Fruit fly (Drosophila melanogaster) whole organism, embryonic: ENCODE data around the gene ATPsynG.

Source experiments
- Atf6 ChIP-seq: fragments of 200-800 bp; sonication (Bioruptor generic); IDR thresholded peaks from 2 replicates; pipeline ENCODE4 v1.3.6; 2022; ENCODE audit warnings: missing biosample characterization, missing genetic modification characterization
- CG10565 ChIP-seq: fragments of 200-800 bp; sonication (Bioruptor generic); optimal IDR thresholded peaks from 3 replicates; lab custom pipeline; 2016; ENCODE audit warnings: missing biosample characterization, mild to moderate bottlenecking, missing genetic modification characterization
- CG12155 ChIP-seq: fragments of 200-800 bp; sonication (Bioruptor generic); optimal IDR thresholded peaks from 3 replicates; lab custom pipeline; 2016; ENCODE audit warnings: missing biosample characterization, missing genetic modification characterization
- CG12942 ChIP-seq: fragments of 200-800 bp; sonication (Bioruptor generic); optimal IDR thresholded peaks from 3 replicates; lab custom pipeline; 2016; ENCODE audit warnings: missing biosample characterization, missing genetic modification characterization
- CG14710 ChIP-seq: fragments of 200-800 bp; sonication (Bioruptor generic); optimal IDR thresholded peaks from 3 replicates; lab custom pipeline; 2019; ENCODE audit warnings: missing biosample characterization, mild to moderate bottlenecking, missing genetic modification characterization, moderate library complexity
- CG14860 ChIP-seq: fragments of 200-800 bp; sonication (Bioruptor generic); IDR thresholded peaks from 3 replicates; pipeline ENCODE4 v1.3.6; 2022; ENCODE audit warnings: missing biosample characterization, missing genetic modification characterization; ENCODE audit not compliant: partially characterized antibody
- CG16813 ChIP-seq: fragments of 200-800 bp; sonication (Bioruptor generic); IDR thresholded peaks from 3 replicates; pipeline ENCODE4 v1.3.6; 2022; ENCODE audit warnings: missing biosample characterization, missing genetic modification characterization; ENCODE audit not compliant: partially characterized antibody
- CG17568 ChIP-seq: fragments of 200-800 bp; sonication (Bioruptor generic); optimal IDR thresholded peaks from 2 replicates; lab custom pipeline; 2018; ENCODE audit warnings: missing biosample characterization, mild to moderate bottlenecking, missing genetic modification characterization, moderate library complexity
- CG18599 ChIP-seq: fragments of 200-800 bp; sonication (Bioruptor generic); optimal IDR thresholded peaks from 3 replicates; lab custom pipeline; 2017; ENCODE audit warnings: missing biosample characterization, missing genetic modification characterization, mild to moderate bottlenecking, moderate library complexity, missing genetic modification reagents
- CG2129 ChIP-seq: fragments of 200-800 bp; sonication (Bioruptor generic); IDR thresholded peaks from 2 replicates; pipeline ENCODE4 v1.3.6; 2022; ENCODE audit warnings: missing biosample characterization, missing genetic modification characterization; ENCODE audit not compliant: partially characterized antibody
- CG2678 ChIP-seq: fragments of 200-800 bp; sonication (Bioruptor generic); optimal IDR thresholded peaks from 3 replicates; lab custom pipeline; 2019; ENCODE audit warnings: missing biosample characterization, mild to moderate bottlenecking, missing genetic modification characterization, moderate library complexity
- CG31365 ChIP-seq: fragments of 200-800 bp; sonication (Bioruptor generic); optimal IDR thresholded peaks from 2 replicates; lab custom pipeline; 2018; ENCODE audit warnings: missing biosample characterization, mild to moderate bottlenecking, missing genetic modification characterization
- CG33557 ChIP-seq: fragments of 200-800 bp; sonication (Bioruptor generic); optimal IDR thresholded peaks from 2 replicates; lab custom pipeline; 2019; ENCODE audit warnings: missing biosample characterization, mild to moderate bottlenecking, missing genetic modification characterization, moderate library complexity
- CG3407 ChIP-seq: fragments of 200-800 bp; sonication (Bioruptor generic); optimal IDR thresholded peaks from 2 replicates; lab custom pipeline; 2018; ENCODE audit warnings: missing biosample characterization, mild to moderate bottlenecking, missing genetic modification characterization
- CG34376 ChIP-seq: fragments of 200-800 bp; sonication (Bioruptor generic); optimal IDR thresholded peaks from 2 replicates; lab custom pipeline; 2018; ENCODE audit warnings: missing biosample characterization, mild to moderate bottlenecking, missing genetic modification characterization
- CG3995 ChIP-seq: fragments of 200-800 bp; sonication (Bioruptor generic); optimal IDR thresholded peaks from 3 replicates; lab custom pipeline; 2016; ENCODE audit warnings: missing biosample characterization, missing genetic modification characterization
- CG43689 ChIP-seq: fragments of 200-800 bp; sonication (Bioruptor generic); IDR thresholded peaks from 2 replicates; pipeline ENCODE4 v1.3.6; 2022; ENCODE audit warnings: missing biosample characterization, missing genetic modification characterization
- CG4617 ChIP-seq: fragments of 200-800 bp; sonication (Bioruptor generic); optimal IDR thresholded peaks from 3 replicates; lab custom pipeline; 2016; ENCODE audit warnings: missing biosample characterization, missing genetic modification characterization, borderline replicate concordance
- CG5245 ChIP-seq: fragments of 200-800 bp; sonication (Bioruptor generic); optimal IDR thresholded peaks from 3 replicates; lab custom pipeline; 2016; ENCODE audit warnings: missing biosample characterization, missing genetic modification characterization
- CG6683 ChIP-seq: fragments of 200-800 bp; sonication (Bioruptor generic); optimal IDR thresholded peaks from 2 replicates; lab custom pipeline; 2017; ENCODE audit warnings: missing biosample characterization, mild to moderate bottlenecking, missing genetic modification characterization, missing genetic modification reagents
- CG6791 ChIP-seq: fragments of 200-800 bp; sonication (Bioruptor generic); IDR thresholded peaks from 3 replicates; pipeline ENCODE4 v1.3.6; 2022; ENCODE audit warnings: missing biosample characterization, missing genetic modification characterization; ENCODE audit not compliant: partially characterized antibody
- CG7928 ChIP-seq: fragments of 200-800 bp; sonication (Bioruptor generic); optimal IDR thresholded peaks from 2 replicates; lab custom pipeline; 2017; ENCODE audit warnings: missing biosample characterization, mild to moderate bottlenecking, missing genetic modification characterization
- CG7963 ChIP-seq: fragments of 200-800 bp; sonication (Bioruptor generic); IDR thresholded peaks from 3 replicates; pipeline ENCODE4 v1.3.6; 2022; ENCODE audit warnings: missing biosample characterization, missing genetic modification characterization; ENCODE audit not compliant: partially characterized antibody
- CG9727 ChIP-seq: fragments of 200-800 bp; sonication (Bioruptor generic); optimal IDR thresholded peaks from 3 replicates; lab custom pipeline; 2017; ENCODE audit warnings: missing biosample characterization, mild to moderate bottlenecking, missing genetic modification characterization
- CHES-1-like ChIP-seq: fragments of 200-800 bp; sonication (Bioruptor generic); optimal IDR thresholded peaks from 2 replicates; lab custom pipeline; 2016; ENCODE audit warnings: missing biosample characterization, missing genetic modification characterization
- Doc2 ChIP-seq: fragments of 200-800 bp; sonication (Bioruptor generic); IDR thresholded peaks from 2 replicates; pipeline ENCODE4 v1.3.6; 2022; ENCODE audit warnings: missing biosample characterization, missing genetic modification characterization
- HLH3B ChIP-seq: fragments of 200-800 bp; sonication (Bioruptor generic); IDR thresholded peaks from 2 replicates; pipeline ENCODE4 v1.3.6; 2022; ENCODE audit warnings: missing biosample characterization, missing genetic modification characterization
- HmgD ChIP-seq: fragments of 200-800 bp; sonication (Bioruptor generic); optimal IDR thresholded peaks from 3 replicates; lab custom pipeline; 2016; ENCODE audit warnings: missing biosample characterization, missing genetic modification characterization
- HmgZ ChIP-seq: fragments of 200-800 bp; sonication (Bioruptor generic); optimal IDR thresholded peaks from 2 replicates; lab custom pipeline; 2018; ENCODE audit warnings: missing biosample characterization, mild to moderate bottlenecking, missing genetic modification characterization
- Hr3 ChIP-seq: fragments of 200-800 bp; sonication (Bioruptor generic); optimal IDR thresholded peaks from 3 replicates; lab custom pipeline; 2016; ENCODE audit warnings: missing biosample characterization, missing genetic modification characterization
- Lhr ChIP-seq: fragments of 200-800 bp; sonication (Bioruptor generic); optimal IDR thresholded peaks from 3 replicates; lab custom pipeline; 2017; ENCODE audit warnings: mild to moderate bottlenecking, missing biosample characterization, missing genetic modification reagents, missing genetic modification characterization
- MBD-R2 ChIP-seq: fragments of 200-800 bp; sonication (Bioruptor generic); IDR thresholded peaks from 2 replicates; pipeline ENCODE4 v1.3.6; 2022; ENCODE audit warnings: missing biosample characterization, missing genetic modification characterization
- NfI ChIP-seq: fragments of 200-800 bp; sonication (Bioruptor generic); optimal IDR thresholded peaks from 3 replicates; lab custom pipeline; 2018; ENCODE audit warnings: missing biosample characterization, mild to moderate bottlenecking, missing genetic modification characterization, moderate library complexity
- PHDP ChIP-seq: fragments of 200-800 bp; sonication (Bioruptor generic); optimal IDR thresholded peaks from 3 replicates; lab custom pipeline; 2018; ENCODE audit warnings: missing biosample characterization, mild to moderate bottlenecking, missing genetic modification characterization, moderate library complexity
- Rx ChIP-seq: fragments of 200-800 bp; sonication (Bioruptor generic); IDR thresholded peaks from 2 replicates; pipeline ENCODE4 v1.3.6; 2022; ENCODE audit warnings: missing biosample characterization, missing genetic modification characterization
- al ChIP-seq: fragments of 200-800 bp; sonication (Bioruptor generic); IDR thresholded peaks from 2 replicates; pipeline ENCODE4 v1.3.6; 2022; ENCODE audit warnings: missing biosample characterization, missing genetic modification characterization
- bigmax ChIP-seq: fragments of 200-800 bp; sonication (Bioruptor generic); optimal IDR thresholded peaks from 2 replicates; lab custom pipeline; 2018; ENCODE audit warnings: missing biosample characterization, mild to moderate bottlenecking, missing genetic modification characterization
- cas ChIP-seq: fragments of 200-800 bp; sonication (Bioruptor generic); IDR thresholded peaks from 2 replicates; pipeline ENCODE4 v1.3.6; 2022; ENCODE audit warnings: missing biosample characterization, missing genetic modification characterization
- dm ChIP-seq: fragments of 200-800 bp; sonication (Bioruptor generic); optimal IDR thresholded peaks from 3 replicates; lab custom pipeline; 2016; ENCODE audit warnings: missing biosample characterization, missing genetic modification characterization
- hkb ChIP-seq, 2 experiments: fragments of 200-800 bp in 1 of 2; fragments of >200 bp in 1 of 2; sonication (Bioruptor generic) in 1 of 2; IDR thresholded peaks in 1 of 2; optimal IDR thresholded peaks in 1 of 2; 2 replicates each; pipeline versions ENCODE4 v1.3.6 to Lab custom; 2017 to 2022; ENCODE audit warnings: missing biosample characterization in 1 of 2, missing genetic modification characterization in 1 of 2
- phol ChIP-seq: fragments of 200-800 bp; sonication (Bioruptor generic); optimal IDR thresholded peaks from 3 replicates; lab custom pipeline; 2018; ENCODE audit warnings: missing biosample characterization, mild to moderate bottlenecking, missing genetic modification characterization, moderate library complexity
- pzg ChIP-seq: fragments of 200-800 bp; sonication (Bioruptor generic); optimal IDR thresholded peaks from 3 replicates; lab custom pipeline; 2018; ENCODE audit warnings: missing biosample characterization, mild to moderate bottlenecking, missing genetic modification characterization, moderate library complexity
- salm ChIP-seq: fragments of 200-800 bp; sonication (Bioruptor generic); optimal IDR thresholded peaks from 2 replicates; lab custom pipeline; 2018; ENCODE audit warnings: missing biosample characterization, mild to moderate bottlenecking, missing genetic modification characterization
- sc ChIP-seq, 3 experiments: fragments of >200 bp in 2 of 3; fragments of 200-800 bp in 1 of 3; sonication (Bioruptor generic) in 1 of 3; optimal IDR thresholded peaks; 2 replicates in 2 of 3; 3 replicates in 1 of 3; lab custom pipeline; 2017; ENCODE audit warnings: mild to moderate bottlenecking in 1 of 3, missing biosample characterization in 1 of 3, missing genetic modification characterization in 1 of 3, missing genetic modification reagents in 1 of 3
- sd ChIP-seq: fragments of 200-800 bp; sonication (Bioruptor generic); optimal IDR thresholded peaks from 3 replicates; lab custom pipeline; 2018; ENCODE audit warnings: missing biosample characterization, mild to moderate bottlenecking, missing genetic modification characterization, moderate library complexity
- tgo ChIP-seq: fragments of 200-800 bp; sonication (Bioruptor generic); IDR thresholded peaks from 3 replicates; pipeline ENCODE4 v1.3.6; 2022; ENCODE audit warnings: missing biosample characterization, missing genetic modification characterization
- tup ChIP-seq: fragments of 200-800 bp; sonication (Bioruptor generic); optimal IDR thresholded peaks from 2 replicates; lab custom pipeline; 2016; ENCODE audit warnings: missing biosample characterization, mild to moderate bottlenecking, missing genetic modification characterization, moderate library complexity
- vnd ChIP-seq: fragments of 200-800 bp; sonication (Bioruptor generic); IDR thresholded peaks from 3 replicates; pipeline ENCODE4 v1.3.6; 2022; ENCODE audit warnings: missing biosample characterization, missing genetic modification characterization; ENCODE audit not compliant: partially characterized antibody
- yki ChIP-seq: fragments of >200 bp; optimal IDR thresholded peaks from 3 replicates; lab custom pipeline; 2018
- zf30C ChIP-seq: fragments of 200-800 bp; sonication (Bioruptor generic); optimal IDR thresholded peaks from 3 replicates; lab custom pipeline; 2018; ENCODE audit warnings: missing biosample characterization, mild to moderate bottlenecking, missing genetic modification characterization

The ATPsynG gene

DNA sequence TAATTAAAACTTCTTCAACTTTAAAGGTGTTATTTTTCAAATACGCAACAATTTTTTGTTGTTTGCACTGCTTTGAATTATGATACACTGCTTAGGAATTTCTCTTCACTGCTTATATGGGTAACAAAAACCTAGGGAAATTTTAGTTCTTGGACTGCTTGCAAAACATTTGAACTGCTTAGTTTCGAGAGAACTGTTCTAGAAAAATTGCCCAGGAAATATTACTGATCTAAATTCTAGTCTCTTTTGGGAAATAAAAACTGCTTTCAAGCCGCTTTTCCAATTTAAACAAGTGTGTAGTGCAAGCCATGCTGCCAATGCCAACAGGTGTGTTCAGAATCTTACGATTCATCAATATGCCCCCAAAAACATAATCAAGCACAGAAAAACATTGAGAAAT, 11.7 kb downstream of the ATPsynG start (continued):
- TF ChIP-seq CG6791 (GFP tag; lab: Robert Waterston, UW) = peak; percentile 58; the same call in 2 of the 3 replicates
- no peak for TF ChIP-seq HmgZ (tag; lab: Kevin White, UChicago)
- TF ChIP-seq CHES-1-like (GFP tag; lab: Kevin White, UChicago) = no peak
- TF ChIP-seq CG7963 = no peak
- TF ChIP-seq al (GFP tag; lab: Robert Waterston, UW) = no peak
- no peak for TF ChIP-seq cas
- TF ChIP-seq CG12155 (GFP tag; lab: Kevin White, UChicago) = no peak
- TF ChIP-seq phol (tag; lab: Kevin White, UChicago) = peak; percentile 45
- TF ChIP-seq CG3407 = no peak
- no peak for TF ChIP-seq yki (lab: Kevin White, UChicago)
- TF ChIP-seq CG18599 (GFP tag; lab: Kevin White, UChicago) = no peak
- peak; percentile 52 for TF ChIP-seq HmgD (GFP tag; lab: Kevin White, UChicago)
- TF ChIP-seq CG17568 (GFP tag; lab: Kevin White, UChicago) = peak; percentile 3
- no peak for TF ChIP-seq salm (tag; lab: Kevin White, UChicago)
- peak; percentile 4 for TF ChIP-seq dm (GFP tag; lab: Kevin White, UChicago)
- no peak for TF ChIP-seq PHDP
- peak; percentile 36 for TF ChIP-seq NfI (GFP tag; lab: Kevin White, UChicago)
- TF ChIP-seq CG34376 (GFP tag; lab: Kevin White, UChicago) = no peak
- peak; percentile 100 for TF ChIP-seq CG31365
- TF ChIP-seq CG12942 = no peak
- TF ChIP-seq CG2129 (GFP tag; lab: Robert Waterston, UW) = no peak
- TF ChIP-seq sc (optimal IDR thresholded peaks at IDR 0.05; lab: Kevin White, UChicago) = no peak
- no peak for TF ChIP-seq sc (GFP tag; optimal IDR thresholded peaks at IDR 0.05; lab: Kevin White, UChicago)
- peak; percentile 59 for TF ChIP-seq Lhr (GFP tag; lab: Kevin White, UChicago)
- TF ChIP-seq CG14710 (tag; lab: Kevin White, UChicago) = peak; percentile 62
- TF ChIP-seq CG4617 (GFP tag; lab: Kevin White, UChicago) = no peak
- no peak for TF ChIP-seq CG10565
- TF ChIP-seq vnd (GFP tag; lab: Robert Waterston, UW) = no peak
- TF ChIP-seq bigmax (GFP tag; lab: Kevin White, UChicago) = no peak
- no peak for TF ChIP-seq CG9727 (GFP tag; lab: Kevin White, UChicago)
- no peak for TF ChIP-seq CG5245 (GFP tag; lab: Kevin White, UChicago)
- TF ChIP-seq sd (tag; lab: Kevin White, UChicago) = peak; percentile 92
- TF ChIP-seq CG3995 = no peak
- no peak for TF ChIP-seq hkb (optimal IDR thresholded peaks at IDR 0.05; lab: Kevin White, UChicago)
- no peak for TF ChIP-seq hkb (GFP tag; IDR thresholded peaks at IDR 0.05; lab: Robert Waterston, UW)
- no peak for TF ChIP-seq HLH3B (GFP tag; lab: Robert Waterston, UW)
- TF ChIP-seq Rx (GFP tag; lab: Robert Waterston, UW) = no peak
- TF ChIP-seq tup (GFP tag; lab: Kevin White, UChicago) = no peak
- TF ChIP-seq CG2678 = no peak
- TF ChIP-seq CG16813 (GFP tag; lab: Robert Waterston, UW) = no peak
- TF ChIP-seq tgo = no peak
- no peak for TF ChIP-seq CG43689 (GFP tag; lab: Robert Waterston, UW)
- TF ChIP-seq CG7928 (GFP tag; lab: Kevin White, UChicago) = no peak
- TF ChIP-seq zf30C (GFP tag; lab: Kevin White, UChicago) = no peak
- TF ChIP-seq Atf6 = no peak
- TF ChIP-seq pzg (GFP tag; lab: Kevin White, UChicago) = peak; percentile 9
- TF ChIP-seq Hr3 = no peak
- no peak for TF ChIP-seq CG6683
- no peak for TF ChIP-seq Doc2 (GFP tag; lab: Robert Waterston, UW)
- TF ChIP-seq CG33557 = peak; percentile 56
- TF ChIP-seq MBD-R2 (GFP tag; lab: Robert Waterston, UW) = peak; percentile 36; the same call in 1 of the 2 replicates
- TF ChIP-seq CG14860 = no peak
